Fruit fly (Drosophila melanogaster) whole organism, embryonic: ENCODE measurements around the gene Frmd5.
A peak's percentile ranks its signal among the peaks of the same experiment; 100 is the strongest.

Source experiments
- Atf6 ChIP-seq: fragments of 200-800 bp; sonication (Bioruptor generic); IDR thresholded peaks from 2 replicates; pipeline ENCODE4 v1.3.6; 2022; ENCODE audit warnings: missing biosample characterization, missing genetic modification characterization
- BEAF-32 ChIP-seq: fragments of 200-800 bp; sonication (Bioruptor generic); optimal IDR thresholded peaks from 3 replicates; lab custom pipeline; 2017; ENCODE audit warnings: missing biosample characterization, missing genetic modification characterization, mild to moderate bottlenecking, moderate library complexity, missing genetic modification reagents
- Bgb ChIP-seq: fragments of 200-800 bp; sonication (Bioruptor generic); IDR thresholded peaks from 2 replicates; pipeline ENCODE4 v1.3.6; 2022; ENCODE audit warnings: missing biosample characterization, missing genetic modification characterization; ENCODE audit not compliant: partially characterized antibody
- Blimp-1 ChIP-seq: fragments of 200-800 bp; sonication (Bioruptor generic); optimal IDR thresholded peaks from 3 replicates; lab custom pipeline; 2018; ENCODE audit warnings: missing biosample characterization, missing genetic modification characterization, mild to moderate bottlenecking, moderate library complexity, missing genetic modification reagents
- BtbVII ChIP-seq: fragments of 200-800 bp; sonication (Bioruptor generic); optimal IDR thresholded peaks from 3 replicates; lab custom pipeline; 2017; ENCODE audit warnings: missing biosample characterization, mild to moderate bottlenecking, missing genetic modification characterization
- CG12155 ChIP-seq: fragments of 200-800 bp; sonication (Bioruptor generic); optimal IDR thresholded peaks from 3 replicates; lab custom pipeline; 2016; ENCODE audit warnings: missing biosample characterization, missing genetic modification characterization
- CG15479 ChIP-seq: fragments of 200-800 bp; sonication (Bioruptor generic); optimal IDR thresholded peaks from 3 replicates; lab custom pipeline; 2019; ENCODE audit warnings: missing biosample characterization, mild to moderate bottlenecking, missing genetic modification characterization, moderate library complexity
- CG1603 ChIP-seq: fragments of 200-800 bp; sonication (Bioruptor generic); optimal IDR thresholded peaks from 2 replicates; lab custom pipeline; 2019; ENCODE audit warnings: missing biosample characterization, mild to moderate bottlenecking, missing genetic modification characterization, moderate library complexity
- CG1647 ChIP-seq: fragments of 200-800 bp; sonication (Bioruptor generic); optimal IDR thresholded peaks from 3 replicates; lab custom pipeline; 2016; ENCODE audit warnings: missing biosample characterization, missing genetic modification characterization
- CG16813 ChIP-seq: fragments of 200-800 bp; sonication (Bioruptor generic); IDR thresholded peaks from 3 replicates; pipeline ENCODE4 v1.3.6; 2022; ENCODE audit warnings: missing biosample characterization, missing genetic modification characterization; ENCODE audit not compliant: partially characterized antibody
- CG17328 ChIP-seq: fragments of 200-800 bp; sonication (Bioruptor generic); IDR thresholded peaks from 2 replicates; pipeline ENCODE4 v1.3.6; 2022; ENCODE audit warnings: missing biosample characterization, missing genetic modification characterization
- CG2116 ChIP-seq: fragments of 200-800 bp; sonication (Bioruptor generic); optimal IDR thresholded peaks from 3 replicates; lab custom pipeline; 2018; ENCODE audit warnings: missing biosample characterization, mild to moderate bottlenecking, missing genetic modification characterization
- CG2875 ChIP-seq: fragments of 200-800 bp; sonication (Bioruptor generic); optimal IDR thresholded peaks from 2 replicates; lab custom pipeline; 2017; ENCODE audit warnings: missing biosample characterization, mild to moderate bottlenecking, missing genetic modification characterization, missing genetic modification reagents
- CG30403 ChIP-seq: fragments of 200-800 bp; sonication (Bioruptor generic); optimal IDR thresholded peaks from 3 replicates; lab custom pipeline; 2016; ENCODE audit warnings: missing biosample characterization, missing genetic modification characterization
- CG4617 ChIP-seq: fragments of 200-800 bp; sonication (Bioruptor generic); optimal IDR thresholded peaks from 3 replicates; lab custom pipeline; 2016; ENCODE audit warnings: missing biosample characterization, missing genetic modification characterization, borderline replicate concordance
- CG7745 ChIP-seq: fragments of 200-800 bp; sonication (Bioruptor generic); optimal IDR thresholded peaks from 2 replicates; lab custom pipeline; 2018; ENCODE audit warnings: missing biosample characterization, mild to moderate bottlenecking, missing genetic modification characterization, moderate library complexity
- CG8478 ChIP-seq: fragments of >200 bp; optimal IDR thresholded peaks from 2 replicates; lab custom pipeline; 2018
- CG9797 ChIP-seq: fragments of 200-800 bp; sonication (Bioruptor generic); optimal IDR thresholded peaks from 3 replicates; lab custom pipeline; 2018; ENCODE audit warnings: missing biosample characterization, mild to moderate bottlenecking, missing genetic modification characterization
- CG9817 ChIP-seq: fragments of 200-800 bp; sonication (Bioruptor generic); optimal IDR thresholded peaks from 2 replicates; lab custom pipeline; 2018; ENCODE audit warnings: missing biosample characterization, mild to moderate bottlenecking, missing genetic modification characterization, moderate library complexity
- Deaf1 ChIP-seq: fragments of 200-800 bp; optimal IDR thresholded peaks from 3 replicates; lab custom pipeline; 2019; ENCODE audit warnings: missing biosample characterization, mild to moderate bottlenecking, missing genetic modification characterization, moderate library complexity
- Dfd ChIP-seq, 2 experiments: fragments of >200 bp; optimal IDR thresholded peaks; 2 replicates each; lab custom pipeline; 2017; ENCODE audit warnings: missing biosample characterization in 2 of 2, missing genetic modification characterization in 2 of 2
- Dref ChIP-seq: fragments of 200-800 bp; sonication (Bioruptor generic); IDR thresholded peaks from 2 replicates; pipeline ENCODE4 v1.3.6; 2022; ENCODE audit warnings: missing biosample characterization, missing genetic modification characterization
- Ets65A ChIP-seq: fragments of 200-800 bp; sonication (Bioruptor generic); peaks from one replicate; lab custom pipeline; 2016; ENCODE audit warnings: missing biosample characterization, missing genetic modification characterization
- HLH4C ChIP-seq: fragments of 200-800 bp; sonication (Bioruptor generic); IDR thresholded peaks from 3 replicates; pipeline ENCODE4 v1.3.6; 2022; ENCODE audit warnings: missing biosample characterization, missing genetic modification characterization; ENCODE audit not compliant: partially characterized antibody
- HLHmδ ChIP-seq: fragments of 200-800 bp; sonication (Bioruptor generic); optimal IDR thresholded peaks from 2 replicates; lab custom pipeline; 2018; ENCODE audit warnings: missing biosample characterization, mild to moderate bottlenecking, missing genetic modification characterization, moderate library complexity
- Med ChIP-seq: fragments of 200-800 bp; sonication (Bioruptor generic); peaks from one replicate; lab custom pipeline; 2016; ENCODE audit warnings: missing biosample characterization, missing genetic modification characterization, mild to moderate bottlenecking, inconsistent platforms, moderate library complexity
- Mrtf ChIP-seq: fragments of 200-800 bp; sonication (Bioruptor generic); IDR thresholded peaks from 3 replicates; pipeline ENCODE4 v1.3.6; 2022; ENCODE audit warnings: missing biosample characterization, missing genetic modification characterization
- Myb ChIP-seq: fragments of 200-800 bp; sonication (Bioruptor generic); optimal IDR thresholded peaks from 2 replicates; lab custom pipeline; 2016; ENCODE audit warnings: missing biosample characterization, missing genetic modification characterization
- NK7.1 ChIP-seq: fragments of 200-800 bp; sonication (Bioruptor generic); optimal IDR thresholded peaks from 3 replicates; lab custom pipeline; 2016; ENCODE audit warnings: missing biosample characterization, missing genetic modification characterization
- Pdp1 ChIP-seq, 2 experiments: fragments of 200-800 bp; sonication (Bioruptor generic); optimal IDR thresholded peaks; 3 replicates each; lab custom pipeline; 2016; ENCODE audit warnings: missing biosample characterization in 2 of 2, missing genetic modification characterization in 2 of 2, mild to moderate bottlenecking in 1 of 2, moderate library complexity in 1 of 2
- Sry-δ ChIP-seq: fragments of 200-800 bp; sonication (Bioruptor generic); optimal IDR thresholded peaks from 2 replicates; lab custom pipeline; 2016; ENCODE audit warnings: missing biosample characterization, missing genetic modification characterization
- Trl ChIP-seq, 3 experiments: fragments of >200 bp in 2 of 3; fragments of 200-800 bp in 1 of 3; sonication (Bioruptor generic) in 1 of 3; optimal IDR thresholded peaks; 2 replicates in 1 of 3; 3 replicates in 2 of 3; lab custom pipeline; 2016 to 2017; ENCODE audit warnings: missing biosample characterization in 1 of 3, missing genetic modification characterization in 1 of 3
- Vsx1 ChIP-seq: fragments of 200-800 bp; sonication (Bioruptor generic); optimal IDR thresholded peaks from 2 replicates; lab custom pipeline; 2017; ENCODE audit warnings: missing biosample characterization, mild to moderate bottlenecking, missing genetic modification characterization, missing genetic modification reagents
- YL-1 ChIP-seq: fragments of 200-800 bp; sonication (Bioruptor generic); optimal IDR thresholded peaks from 3 replicates; lab custom pipeline; 2017; ENCODE audit warnings: missing biosample characterization, mild to moderate bottlenecking, missing genetic modification characterization
- cad ChIP-seq: fragments of >200 bp; optimal IDR thresholded peaks from 2 replicates; lab custom pipeline; 2017; ENCODE audit warnings: missing biosample characterization, missing genetic modification characterization
- cg ChIP-seq: fragments of 200-800 bp; sonication (Bioruptor generic); optimal IDR thresholded peaks from 3 replicates; lab custom pipeline; 2019; ENCODE audit warnings: missing biosample characterization, mild to moderate bottlenecking, missing genetic modification characterization, moderate library complexity
- crp ChIP-seq, 2 experiments: fragments of 200-800 bp; sonication (Bioruptor generic); optimal IDR thresholded peaks; 2 replicates in 1 of 2; 3 replicates in 1 of 2; lab custom pipeline; 2017; ENCODE audit warnings: missing biosample characterization in 2 of 2, missing genetic modification characterization in 2 of 2, mild to moderate bottlenecking in 1 of 2, moderate library complexity in 1 of 2
- ewg ChIP-seq: fragments of 200-800 bp; sonication (Bioruptor generic); optimal IDR thresholded peaks from 3 replicates; lab custom pipeline; 2017; ENCODE audit warnings: mild to moderate bottlenecking, missing biosample characterization, missing genetic modification reagents, missing genetic modification characterization
- pan ChIP-seq, 4 experiments: fragments of >200 bp in 3 of 4; fragments of 200-800 bp in 1 of 4; sonication (Bioruptor generic) in 1 of 4; optimal IDR thresholded peaks in 3 of 4; IDR thresholded peaks in 1 of 4; 2 replicates each; pipeline versions ENCODE4 v1.3.6 to Lab custom; 2017 to 2022; ENCODE audit warnings: missing biosample characterization in 2 of 4, missing genetic modification characterization in 2 of 4, mixed read lengths in 1 of 4
- pfk ChIP-seq: fragments of 200-800 bp; sonication (Bioruptor generic); optimal IDR thresholded peaks from 2 replicates; lab custom pipeline; 2018; ENCODE audit warnings: missing biosample characterization, mild to moderate bottlenecking, missing genetic modification characterization, moderate library complexity
- sug ChIP-seq: fragments of 200-800 bp; optimal IDR thresholded peaks from 2 replicates; lab custom pipeline; 2019; ENCODE audit warnings: missing biosample characterization, mild to moderate bottlenecking, missing genetic modification characterization, moderate library complexity
- trem ChIP-seq: fragments of 200-800 bp; optimal IDR thresholded peaks from 3 replicates; lab custom pipeline; 2019; ENCODE audit warnings: missing biosample characterization, mild to moderate bottlenecking, missing genetic modification characterization, moderate library complexity
- wek ChIP-seq: fragments of 200-800 bp; sonication (Bioruptor generic); optimal IDR thresholded peaks from 3 replicates; lab custom pipeline; 2018; ENCODE audit warnings: missing biosample characterization, mild to moderate bottlenecking, missing genetic modification characterization, moderate library complexity

Gene Frmd5

DNA sequence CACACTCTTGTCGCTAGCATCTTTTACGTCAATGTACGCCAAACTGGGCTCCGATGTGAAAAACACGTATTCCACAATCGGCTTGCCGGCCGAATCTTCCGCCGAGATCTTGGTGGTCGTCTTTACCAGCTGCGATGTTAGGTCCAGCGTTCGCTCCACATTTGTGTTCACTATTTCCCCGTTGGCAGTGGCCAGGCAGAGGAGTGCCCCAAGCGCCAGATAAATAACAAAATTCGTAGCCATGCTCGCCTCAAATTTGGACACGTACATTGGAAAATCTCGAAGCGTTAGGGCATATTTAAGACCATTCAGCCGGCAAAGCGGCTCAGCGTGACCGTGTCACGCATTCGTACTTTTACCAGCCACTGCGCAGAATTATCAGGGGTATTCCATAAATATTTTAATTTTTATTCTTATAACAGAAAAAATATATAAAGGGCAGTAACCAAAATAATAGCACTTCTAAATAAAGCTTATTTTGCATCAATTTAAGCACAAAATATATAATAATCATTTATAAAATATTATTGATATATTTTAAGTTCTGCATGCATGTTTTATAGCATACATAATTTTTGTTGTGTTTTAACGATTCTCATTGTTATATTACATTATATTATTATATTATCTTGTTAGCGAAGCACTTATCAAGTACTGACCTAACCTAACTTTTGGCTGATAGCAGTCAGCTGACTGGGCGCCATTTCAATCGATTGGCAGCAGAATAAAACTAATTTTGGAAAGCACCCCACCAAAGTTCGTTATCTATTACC lies 31.4 kb downstream of the Frmd5 start, which contains the start of the genes CG33303 and dpr19 (continued):
- TF ChIP-seq wek (GFP tag; lab: Kevin White, UChicago): peak; percentile 95
- TF ChIP-seq CG15479 (GFP tag; lab: Kevin White, UChicago): no peak
- TF ChIP-seq Vsx1: no peak
- no peak for TF ChIP-seq CG1647 (GFP tag; lab: Kevin White, UChicago)
- peak; percentile 64 for TF ChIP-seq CG30403 (GFP tag; lab: Kevin White, UChicago)
- TF ChIP-seq Blimp-1: no peak

DNA sequence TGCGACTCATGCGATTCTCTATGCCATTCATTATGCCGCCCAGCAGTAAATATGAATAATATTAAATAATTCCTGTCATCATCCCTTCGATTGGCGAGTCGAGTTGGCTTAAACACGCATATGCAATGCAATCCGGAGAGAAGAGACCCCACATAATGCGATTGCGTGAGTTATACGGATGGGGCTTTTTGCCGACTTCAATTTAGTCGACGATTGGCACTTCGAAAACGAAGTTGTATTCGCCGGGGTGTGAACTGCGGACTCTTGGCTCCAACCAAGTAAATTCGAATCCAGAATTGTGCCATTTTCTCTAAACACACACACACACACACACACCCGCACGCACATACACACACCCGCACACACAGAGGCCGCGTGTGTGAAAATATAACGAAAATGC lies 32.0 kb downstream of the Frmd5 start:
- TF ChIP-seq Dfd (GFP tag; optimal IDR thresholded peaks at IDR 0.05; lab: Kevin White, UChicago) (peak in 1 of 2 experiments; percentile 8), CG8478 (lab: Kevin White, UChicago) (no peak), CG30403 (GFP tag; lab: Kevin White, UChicago) (no peak), Trl (optimal IDR thresholded peaks at IDR 0.05; lab: Kevin White, UChicago) (no peak), Trl (GFP tag; optimal IDR thresholded peaks at IDR 0.05; lab: Kevin White, UChicago) (peak; percentile 1), ewg (GFP tag; lab: Kevin White, UChicago) (peak; percentile 90), Deaf1 (peak; percentile 83), CG7745 (tag; lab: Kevin White, UChicago) (no peak), Pdp1 (GFP tag; optimal IDR thresholded peaks at IDR 0.05; lab: Kevin White, UChicago) (peak in 1 of 2 experiments; percentile 40), CG9817 (no peak), cg (GFP tag; lab: Kevin White, UChicago) (peak; percentile 65), HLH4C (no peak)

DNA sequence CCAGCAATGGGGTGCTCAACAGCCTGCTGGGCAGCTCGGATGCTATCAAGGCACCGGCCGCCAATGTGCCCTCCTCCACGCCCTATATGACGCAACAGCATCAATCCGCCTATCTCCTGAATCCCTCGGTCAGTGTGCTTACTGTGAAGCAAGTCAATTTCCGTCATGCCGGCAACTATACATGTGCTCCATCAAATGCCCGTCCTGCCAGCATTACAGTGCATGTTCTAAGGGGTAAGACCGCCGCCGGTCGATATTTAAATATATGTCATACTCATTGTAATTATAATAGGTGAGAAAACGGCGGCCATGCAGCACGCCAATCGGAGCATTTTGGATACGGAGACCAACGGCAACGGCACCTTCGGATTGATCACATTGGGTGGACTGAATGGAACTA lies 34.4 kb downstream of the Frmd5 start:
- TF ChIP-seq HLHmδ (GFP tag; lab: Kevin White, UChicago) (no peak), Ets65A (GFP tag; lab: Kevin White, UChicago) (peak; percentile 88), Mrtf (GFP tag; lab: Robert Waterston, UW) (no peak), Atf6 (GFP tag; lab: Robert Waterston, UW) (no peak), BtbVII (GFP tag; lab: Kevin White, UChicago) (no peak), Med (GFP tag; lab: Kevin White, UChicago) (peak; percentile 63), CG2875 (GFP tag; lab: Kevin White, UChicago) (no peak), NK7.1 (GFP tag; lab: Kevin White, UChicago) (no peak), pan (optimal IDR thresholded peaks at IDR 0.05; lab: Kevin White, UChicago) (no peak), pan (GFP tag; optimal IDR thresholded peaks at IDR 0.05 in 1 of 2, IDR thresholded peaks at IDR 0.05 in 1 of 2) (peak in 1 of 2 experiments; percentile 17)

DNA sequence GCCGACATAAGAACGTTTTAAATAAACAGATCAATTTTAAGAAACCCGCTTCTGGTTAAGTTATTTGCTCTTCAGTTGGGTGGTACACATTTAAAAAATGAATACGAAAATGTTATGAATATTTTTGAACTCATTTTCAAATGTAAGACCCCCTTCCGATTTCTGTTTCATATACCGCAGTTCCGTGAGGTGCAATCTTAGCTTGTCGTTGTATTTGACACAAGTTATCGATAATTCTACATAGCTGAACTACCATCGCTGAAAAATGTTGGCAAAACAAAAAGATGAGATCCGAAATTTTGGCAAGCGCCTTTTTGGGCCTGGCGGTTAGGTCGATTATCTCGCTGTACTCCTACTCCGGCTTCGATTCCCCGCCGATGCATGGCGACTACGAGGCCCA lies 35.6 kb downstream of the Frmd5 start, which contains the start of gene gny:
Gene gny (plus strand): TSS at position 239 of the 400 bp plus-strand sequence.
- TF ChIP-seq cad (GFP tag; lab: Kevin White, UChicago): no peak
- peak; percentile 40 for TF ChIP-seq YL-1 (GFP tag; lab: Kevin White, UChicago)
- TF ChIP-seq Dref (GFP tag; lab: Robert Waterston, UW): peak; percentile 85
- peak; percentile 70 for TF ChIP-seq sug
- TF ChIP-seq CG1603: peak; percentile 100
- TF ChIP-seq CG4617 (GFP tag; lab: Kevin White, UChicago): peak; percentile 47
- peak; percentile 82 for TF ChIP-seq Myb
- no peak for TF ChIP-seq CG12155
- no peak for TF ChIP-seq CG17328 (GFP tag; lab: Robert Waterston, UW)
- peak; percentile 39; the same call in 2 of the 3 replicates for TF ChIP-seq CG16813
- TF ChIP-seq crp (GFP tag; optimal IDR thresholded peaks at IDR 0.05; lab: Kevin White, UChicago): no peak
- TF ChIP-seq Sry-δ (GFP tag; lab: Kevin White, UChicago): peak; percentile 87
- peak; percentile 43 for TF ChIP-seq BEAF-32 (GFP tag; lab: Kevin White, UChicago)
- TF ChIP-seq pfk (GFP tag; lab: Kevin White, UChicago): peak; percentile 97
- TF ChIP-seq CG9797 (GFP tag; lab: Kevin White, UChicago): peak; percentile 11
- no peak for TF ChIP-seq Trl (optimal IDR thresholded peaks at IDR 0.05; lab: Kevin White, UChicago)
- TF ChIP-seq Trl (GFP tag; optimal IDR thresholded peaks at IDR 0.05; lab: Kevin White, UChicago): no peak
- peak; percentile 35 for TF ChIP-seq CG2116 (GFP tag; lab: Kevin White, UChicago)
- peak; percentile 24 for TF ChIP-seq trem (tag; lab: Kevin White, UChicago)
- peak; percentile 38; the same call in 1 of the 2 replicates for TF ChIP-seq Bgb (GFP tag; lab: Robert Waterston, UW)
